Fruit fly (Drosophila melanogaster) whole organism, embryonic: Measurements from ENCODE around the gene lap.

Source experiments
- Abd-B ChIP-seq: fragments of 200-800 bp; sonication (Bioruptor generic); optimal IDR thresholded peaks from 2 replicates; lab custom pipeline; 2018; ENCODE audit warnings: missing biosample characterization, mild to moderate bottlenecking, missing genetic modification characterization, moderate library complexity
- Adf1 ChIP-seq: fragments of 200-800 bp; sonication (Bioruptor generic); IDR thresholded peaks from 2 replicates; pipeline ENCODE4 v1.3.6; 2022; ENCODE audit warnings: missing biosample characterization, missing genetic modification characterization
- Atf3 ChIP-seq: fragments of 200-800 bp; sonication (Bioruptor generic); optimal IDR thresholded peaks from 3 replicates; lab custom pipeline; 2016; ENCODE audit warnings: missing biosample characterization, missing genetic modification characterization
- Bdp1 ChIP-seq: fragments of 200-800 bp; sonication (Bioruptor generic); optimal IDR thresholded peaks from 3 replicates; lab custom pipeline; 2016; ENCODE audit warnings: missing biosample characterization, missing genetic modification characterization
- CG1024 ChIP-seq: fragments of 200-800 bp; sonication (Bioruptor generic); IDR thresholded peaks from 2 replicates; pipeline ENCODE4 v1.3.6; 2022; ENCODE audit warnings: missing biosample characterization, missing genetic modification characterization
- CG11093 ChIP-seq: fragments of 200-800 bp; sonication (Bioruptor generic); IDR thresholded peaks from 3 replicates; pipeline ENCODE4 v1.3.6; 2022; ENCODE audit warnings: missing biosample characterization, missing genetic modification characterization
- CG11560 ChIP-seq: fragments of 200-800 bp; sonication (Bioruptor generic); IDR thresholded peaks from 3 replicates; pipeline ENCODE4 v1.3.6; 2022; ENCODE audit warnings: missing biosample characterization, missing genetic modification characterization
- CG14014 ChIP-seq: fragments of 200-800 bp; sonication (Bioruptor generic); IDR thresholded peaks from 2 replicates; pipeline ENCODE4 v1.3.6; 2022; ENCODE audit warnings: missing biosample characterization, missing genetic modification characterization
- CG14667 ChIP-seq: fragments of 200-800 bp; sonication (Bioruptor generic); IDR thresholded peaks from 2 replicates; pipeline ENCODE4 v1.3.6; 2022; ENCODE audit warnings: missing biosample characterization, missing genetic modification characterization
- CG15269 ChIP-seq: fragments of 200-800 bp; sonication (Bioruptor generic); optimal IDR thresholded peaks from 2 replicates; lab custom pipeline; 2018; ENCODE audit warnings: missing biosample characterization, mild to moderate bottlenecking, missing genetic modification characterization, moderate library complexity
- CG17328 ChIP-seq: fragments of 200-800 bp; sonication (Bioruptor generic); IDR thresholded peaks from 2 replicates; pipeline ENCODE4 v1.3.6; 2022; ENCODE audit warnings: missing biosample characterization, missing genetic modification characterization
- CG17361 ChIP-seq: fragments of 200-800 bp; sonication (Bioruptor generic); IDR thresholded peaks from 3 replicates; pipeline ENCODE4 v1.3.6; 2022; ENCODE audit warnings: missing biosample characterization, missing genetic modification characterization
- CG17385 ChIP-seq: fragments of 200-800 bp; sonication (Bioruptor generic); optimal IDR thresholded peaks from 3 replicates; lab custom pipeline; 2018; ENCODE audit warnings: missing biosample characterization, mild to moderate bottlenecking, missing genetic modification characterization
- CG17612 ChIP-seq: fragments of 200-800 bp; sonication (Bioruptor generic); IDR thresholded peaks from 2 replicates; pipeline ENCODE4 v1.3.6; 2022; ENCODE audit warnings: missing biosample characterization, missing genetic modification characterization
- CG17829 ChIP-seq: fragments of 200-800 bp; optimal IDR thresholded peaks from 2 replicates; lab custom pipeline; 2019; ENCODE audit warnings: missing biosample characterization, mild to moderate bottlenecking, missing genetic modification characterization, moderate library complexity
- CG2889 ChIP-seq: fragments of 200-800 bp; sonication (Bioruptor generic); IDR thresholded peaks from 3 replicates; pipeline ENCODE4 v1.3.6; 2022; ENCODE audit warnings: missing biosample characterization, missing genetic modification characterization
- CG32532 ChIP-seq: fragments of 200-800 bp; sonication (Bioruptor generic); IDR thresholded peaks from 2 replicates; pipeline ENCODE4 v1.3.6; 2022; ENCODE audit warnings: missing biosample characterization, missing genetic modification characterization
- CG3407 ChIP-seq: fragments of 200-800 bp; sonication (Bioruptor generic); optimal IDR thresholded peaks from 2 replicates; lab custom pipeline; 2018; ENCODE audit warnings: missing biosample characterization, mild to moderate bottlenecking, missing genetic modification characterization
- CG3838 ChIP-seq: fragments of 200-800 bp; sonication (Bioruptor generic); optimal IDR thresholded peaks from 3 replicates; lab custom pipeline; 2016; ENCODE audit warnings: missing biosample characterization, missing genetic modification characterization
- CG4360 ChIP-seq: fragments of 200-800 bp; sonication (Bioruptor generic); IDR thresholded peaks from 2 replicates; pipeline ENCODE4 v1.3.6; 2022; ENCODE audit warnings: missing biosample characterization, missing genetic modification characterization
- CG43689 ChIP-seq: fragments of 200-800 bp; sonication (Bioruptor generic); IDR thresholded peaks from 2 replicates; pipeline ENCODE4 v1.3.6; 2022; ENCODE audit warnings: missing biosample characterization, missing genetic modification characterization
- CG7357 ChIP-seq: fragments of 200-800 bp; sonication (Bioruptor generic); IDR thresholded peaks from 3 replicates; pipeline ENCODE4 v1.3.6; 2022; ENCODE audit warnings: missing biosample characterization, missing genetic modification characterization
- CG7839 ChIP-seq: fragments of 200-800 bp; sonication (Bioruptor generic); optimal IDR thresholded peaks from 3 replicates; lab custom pipeline; 2018; ENCODE audit warnings: missing biosample characterization, mild to moderate bottlenecking, missing genetic modification characterization, moderate library complexity
- CG8089 ChIP-seq: fragments of 200-800 bp; sonication (Bioruptor generic); optimal IDR thresholded peaks from 3 replicates; lab custom pipeline; 2016; ENCODE audit warnings: missing biosample characterization, missing genetic modification characterization
- CG8388 ChIP-seq: fragments of 200-800 bp; sonication (Bioruptor generic); optimal IDR thresholded peaks from 2 replicates; lab custom pipeline; 2019; ENCODE audit warnings: missing biosample characterization, mild to moderate bottlenecking, missing genetic modification characterization, moderate library complexity
- CkIIα-i1 ChIP-seq: fragments of 200-800 bp; sonication (Bioruptor generic); IDR thresholded peaks from 2 replicates; pipeline ENCODE4 v1.3.6; 2022; ENCODE audit warnings: missing biosample characterization, missing genetic modification characterization
- Dbx ChIP-seq: fragments of 200-800 bp; sonication (Bioruptor generic); IDR thresholded peaks from 3 replicates; pipeline ENCODE4 v1.3.6; 2022; ENCODE audit warnings: missing biosample characterization, missing genetic modification characterization
- Fer2 ChIP-seq: fragments of 200-800 bp; sonication (Bioruptor generic); optimal IDR thresholded peaks from 2 replicates; lab custom pipeline; 2018; ENCODE audit warnings: missing biosample characterization, mild to moderate bottlenecking, missing genetic modification characterization, moderate library complexity
- H15 ChIP-seq: fragments of 200-800 bp; sonication (Bioruptor generic); IDR thresholded peaks from 3 replicates; pipeline ENCODE4 v1.3.6; 2022; ENCODE audit warnings: missing biosample characterization, missing genetic modification characterization
- Hr51 ChIP-seq, 2 experiments: fragments of 200-800 bp; sonication (Bioruptor generic); optimal IDR thresholded peaks; 2 replicates in 1 of 2; 3 replicates in 1 of 2; lab custom pipeline; 2016 to 2018; ENCODE audit warnings: missing biosample characterization in 2 of 2, missing genetic modification characterization in 2 of 2, mild to moderate bottlenecking in 1 of 2, moderate library complexity in 1 of 2
- Mad ChIP-seq: fragments of 200-800 bp; sonication (Bioruptor generic); optimal IDR thresholded peaks from 2 replicates; lab custom pipeline; 2016; ENCODE audit warnings: missing biosample characterization, missing genetic modification characterization
- Xrp1 ChIP-seq: fragments of 200-800 bp; sonication (Bioruptor generic); IDR thresholded peaks from 2 replicates; pipeline ENCODE4 v1.3.6; 2022; ENCODE audit warnings: missing biosample characterization, missing genetic modification characterization
- bab2 ChIP-seq: fragments of 200-800 bp; sonication (Bioruptor generic); optimal IDR thresholded peaks from 2 replicates; lab custom pipeline; 2016; ENCODE audit warnings: missing biosample characterization, missing genetic modification characterization
- chinmo ChIP-seq: fragments of 200-800 bp; sonication (Bioruptor generic); IDR thresholded peaks from 4 replicates; pipeline ENCODE4 v1.3.6; 2022; ENCODE audit warnings: missing biosample characterization, missing genetic modification characterization; ENCODE audit not compliant: partially characterized antibody
- dm ChIP-seq: fragments of 200-800 bp; sonication (Bioruptor generic); optimal IDR thresholded peaks from 3 replicates; lab custom pipeline; 2016; ENCODE audit warnings: missing biosample characterization, missing genetic modification characterization
- eyg ChIP-seq: fragments of 200-800 bp; sonication (Bioruptor generic); optimal IDR thresholded peaks from 3 replicates; lab custom pipeline; 2016; ENCODE audit warnings: missing biosample characterization, missing genetic modification characterization
- klu ChIP-seq: fragments of 200-800 bp; sonication (Bioruptor generic); IDR thresholded peaks from 2 replicates; pipeline ENCODE4 v1.3.6; 2022; ENCODE audit warnings: missing biosample characterization, missing genetic modification characterization
- mam ChIP-seq: fragments of 200-800 bp; sonication (Bioruptor generic); optimal IDR thresholded peaks from 3 replicates; lab custom pipeline; 2016; ENCODE audit warnings: missing biosample characterization, missing genetic modification characterization
- peb ChIP-seq: fragments of 200-800 bp; sonication (Bioruptor generic); IDR thresholded peaks from 2 replicates; pipeline ENCODE4 v1.3.6; 2022; ENCODE audit warnings: missing biosample characterization, missing genetic modification characterization
- salm ChIP-seq: fragments of 200-800 bp; sonication (Bioruptor generic); optimal IDR thresholded peaks from 2 replicates; lab custom pipeline; 2018; ENCODE audit warnings: missing biosample characterization, mild to moderate bottlenecking, missing genetic modification characterization
- sna ChIP-seq: fragments of 200-800 bp; sonication (Bioruptor generic); IDR thresholded peaks from 2 replicates; pipeline ENCODE4 v1.3.6; 2022; ENCODE audit warnings: missing biosample characterization, missing genetic modification characterization; ENCODE audit not compliant: partially characterized antibody
- ssp ChIP-seq: fragments of 200-800 bp; sonication (Bioruptor generic); IDR thresholded peaks from 2 replicates; pipeline ENCODE4 v1.3.6; 2022; ENCODE audit warnings: missing biosample characterization, missing genetic modification characterization
- trh ChIP-seq: fragments of 200-800 bp; sonication (Bioruptor generic); optimal IDR thresholded peaks from 2 replicates; lab custom pipeline; 2016; ENCODE audit warnings: missing biosample characterization, missing genetic modification characterization
- unpg ChIP-seq: fragments of 200-800 bp; sonication (Bioruptor generic); optimal IDR thresholded peaks from 3 replicates; lab custom pipeline; 2018; ENCODE audit warnings: missing biosample characterization, mild to moderate bottlenecking, missing genetic modification characterization, moderate library complexity
- wor ChIP-seq: fragments of 200-800 bp; sonication (Bioruptor generic); IDR thresholded peaks from 2 replicates; pipeline ENCODE4 v1.3.6; 2022; ENCODE audit warnings: missing biosample characterization, missing genetic modification characterization
- zen ChIP-seq: fragments of 200-800 bp; sonication (Bioruptor generic); optimal IDR thresholded peaks from 3 replicates; lab custom pipeline; 2018; ENCODE audit warnings: missing biosample characterization, mild to moderate bottlenecking, missing genetic modification characterization, moderate library complexity
- zen2 ChIP-seq: fragments of 200-800 bp; sonication (Bioruptor generic); IDR thresholded peaks from 3 replicates; pipeline ENCODE4 v1.3.6; 2022; ENCODE audit warnings: missing biosample characterization, missing genetic modification characterization; ENCODE audit not compliant: partially characterized antibody

The lap gene

DNA sequence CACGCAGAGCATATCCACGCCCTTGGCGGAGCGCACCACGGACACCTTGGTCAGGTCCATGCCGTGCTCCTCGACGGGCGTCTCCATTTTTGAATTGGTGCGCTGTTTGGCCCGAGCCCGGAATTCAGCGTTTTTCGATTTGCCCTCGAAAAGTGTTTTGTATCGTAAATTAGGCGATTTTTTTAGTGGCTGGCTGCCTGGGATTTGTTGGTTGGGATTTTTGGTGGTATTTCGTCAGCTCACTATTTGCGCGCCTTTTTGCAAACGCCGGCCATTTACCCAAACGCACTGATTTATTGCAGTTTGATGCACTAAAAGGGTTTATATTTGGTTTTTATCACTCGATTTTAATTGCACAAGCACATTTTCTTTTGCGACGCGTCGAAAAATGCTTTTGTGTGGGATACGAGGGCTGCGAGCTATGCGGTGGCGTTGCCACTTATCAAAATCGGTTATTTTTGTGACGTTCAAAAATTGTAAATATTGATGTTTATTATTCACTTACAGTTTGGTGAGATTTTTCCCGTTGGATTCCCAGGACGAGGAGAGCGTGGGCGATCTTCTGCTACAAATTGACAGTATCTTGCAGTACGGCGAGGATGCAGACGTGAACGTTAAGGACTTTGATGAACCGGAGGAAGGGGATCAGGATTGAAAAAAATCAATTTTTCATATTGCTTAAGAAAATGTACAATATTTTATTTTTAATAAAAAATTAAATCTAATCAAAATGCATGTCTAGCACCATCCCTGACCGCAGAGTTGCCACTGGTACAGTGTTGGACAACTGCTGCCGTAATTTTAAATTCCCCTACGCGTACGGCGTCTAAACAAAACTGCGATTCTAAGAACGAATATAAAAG, 36.0 kb upstream of the lap start, which contains the start of the genes gfzf and Sas-4 (continued):
- peak; percentile 66; the same call in 1 of the 2 replicates for TF ChIP-seq CG14014 (GFP tag; lab: Robert Waterston, UW)
- peak; percentile 47 for TF ChIP-seq CG15269 (tag; lab: Kevin White, UChicago)
- TF ChIP-seq CG17385 (GFP tag; lab: Kevin White, UChicago) = peak; percentile 46
- TF ChIP-seq peb (GFP tag; lab: Robert Waterston, UW) = peak; percentile 51; the same call in 1 of the 2 replicates
- peak; percentile 82 for TF ChIP-seq CG17361 (GFP tag; lab: Robert Waterston, UW)
- peak; percentile 10 for TF ChIP-seq CG8089 (GFP tag; lab: Kevin White, UChicago)
- no peak for TF ChIP-seq CG17612
- peak; percentile 54; the same call in 2 of the 3 replicates for TF ChIP-seq Dbx (GFP tag; lab: Robert Waterston, UW)
- TF ChIP-seq CG11560 (tag; lab: Robert Waterston, UW) = no peak; the same call in 1 of the 3 replicates
- peak; percentile 39 for TF ChIP-seq zen
- peak; percentile 25 for TF ChIP-seq unpg (GFP tag; lab: Kevin White, UChicago)
- TF ChIP-seq wor (GFP tag; lab: Robert Waterston, UW) = 0 out of 2 replicates have a peak, but pooled peaks have one; percentile 20
- TF ChIP-seq CG17829 (tag; lab: Kevin White, UChicago) = peak; percentile 44
- TF ChIP-seq klu (GFP tag; lab: Robert Waterston, UW) = peak; percentile 48; the same call in 1 of the 2 replicates
- TF ChIP-seq Mad (GFP tag; lab: Kevin White, UChicago) = peak; percentile 9
- no peak for TF ChIP-seq trh
- TF ChIP-seq CG32532 (GFP tag; lab: Robert Waterston, UW) = peak; percentile 71; the same call in 1 of the 2 replicates
- peak; percentile 39 for TF ChIP-seq ssp
- peak; percentile 68 for TF ChIP-seq CG2889 (GFP tag; lab: Robert Waterston, UW)
- no peak for TF ChIP-seq CG4360 (GFP tag; lab: Robert Waterston, UW)
- peak; percentile 18; the same call in 1 of the 2 replicates for TF ChIP-seq Adf1 (GFP tag; lab: Robert Waterston, UW)
- peak; percentile 46; the same call in 2 of the 3 replicates for TF ChIP-seq H15 (GFP tag; lab: Robert Waterston, UW)
- no peak for TF ChIP-seq chinmo
- no peak for TF ChIP-seq salm (tag; lab: Kevin White, UChicago)
- peak; percentile 25 for TF ChIP-seq CG3407 (GFP tag; lab: Kevin White, UChicago)
- peak; percentile 25; the same call in 1 of the 2 replicates for TF ChIP-seq CG1024 (GFP tag; lab: Robert Waterston, UW)
- TF ChIP-seq Hr51 (GFP tag; optimal IDR thresholded peaks at IDR 0.05; lab: Kevin White, UChicago) = peak in 1 of 2 experiments; percentile 16
- TF ChIP-seq zen2 = no peak
- no peak for TF ChIP-seq sna (GFP tag; lab: Robert Waterston, UW)
- peak; percentile 46; the same call in 1 of the 3 replicates for TF ChIP-seq CG7357 (GFP tag; lab: Robert Waterston, UW)
- TF ChIP-seq Atf3 (GFP tag; lab: Kevin White, UChicago) = peak; percentile 43
- peak; percentile 23 for TF ChIP-seq CG8388 (GFP tag; lab: Kevin White, UChicago)
- no peak for TF ChIP-seq CkIIα-i1
- no peak for TF ChIP-seq dm (GFP tag; lab: Kevin White, UChicago)
- TF ChIP-seq CG14667 = no peak; the same call in none of the 2 replicates
- peak; percentile 11 for TF ChIP-seq Bdp1 (GFP tag; lab: Kevin White, UChicago)
- TF ChIP-seq mam (GFP tag; lab: Kevin White, UChicago) = peak; percentile 57
- peak; percentile 31 for TF ChIP-seq bab2
- no peak for TF ChIP-seq eyg
- peak; percentile 59 for TF ChIP-seq Abd-B
- no peak for TF ChIP-seq CG3838 (GFP tag; lab: Kevin White, UChicago)
- peak; percentile 80; the same call in 2 of the 3 replicates for TF ChIP-seq CG11093 (GFP tag; lab: Robert Waterston, UW)
- TF ChIP-seq Xrp1 (GFP tag; lab: Robert Waterston, UW) = peak; percentile 53; the same call in 1 of the 2 replicates
- peak; percentile 48; the same call in 1 of the 2 replicates for TF ChIP-seq CG17328 (GFP tag; lab: Robert Waterston, UW)
- TF ChIP-seq Fer2 (tag; lab: Kevin White, UChicago) = peak; percentile 8
- TF ChIP-seq CG7839 (tag; lab: Kevin White, UChicago) = peak; percentile 54
- no peak for TF ChIP-seq CG43689 (GFP tag; lab: Robert Waterston, UW)
- TF ChIP-seq, all 482 proteins: peak for 246
